Fruit fly (Drosophila melanogaster): ENCODE measurements around the gene eIF2beta.

The eIF2beta gene

DNA sequence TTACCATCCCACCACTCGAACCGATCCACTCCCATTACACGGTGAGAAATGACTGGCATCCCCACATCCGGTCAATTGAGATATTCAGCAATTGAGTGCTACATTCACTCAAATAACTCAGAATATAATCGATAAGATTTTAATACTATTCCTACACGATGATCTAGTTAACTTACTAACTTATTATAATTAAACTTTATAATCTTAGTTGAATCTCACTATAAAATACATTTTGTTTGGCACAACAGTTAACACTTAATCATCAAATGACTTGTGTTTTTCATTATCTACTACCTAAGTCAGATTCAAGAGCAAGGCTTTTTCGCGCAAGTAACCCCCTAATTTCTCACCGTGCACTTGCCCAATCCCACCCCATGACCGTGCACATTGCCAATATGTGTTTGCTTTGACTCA, 31.2 kb downstream of the eIF2beta start (continued):
- TF ChIP-seq CG15011 (GFP tag; optimal IDR thresholded peaks at IDR 0.05) (peak; percentile 4), Hsf (GFP tag; optimal IDR thresholded peaks at IDR 0.05) (peak; percentile 33), Bdp1 (GFP tag; optimal IDR thresholded peaks at IDR 0.05) (no peak), fd3F (GFP tag; optimal IDR thresholded peaks at IDR 0.05) (no peak), CG15269 (tag; optimal IDR thresholded peaks at IDR 0.05) (peak; percentile 49), CG11456 (GFP tag; IDR thresholded peaks at IDR 0.05) (no peak), dmrt99B (tag; optimal IDR thresholded peaks at IDR 0.05) (peak; percentile 55), dm (GFP tag; optimal IDR thresholded peaks at IDR 0.05) (no peak), peb (GFP tag; IDR thresholded peaks at IDR 0.05) (no peak), CHES-1-like (GFP tag; optimal IDR thresholded peaks at IDR 0.05) (no peak), jumu (GFP tag; optimal IDR thresholded peaks at IDR 0.05) (no peak), Hmr (GFP tag; optimal IDR thresholded peaks at IDR 0.05) (no peak), grau (tag; optimal IDR thresholded peaks at IDR 0.05) (peak; percentile 64), Ets65A (GFP tag) (peak; percentile 11), grn (GFP tag; optimal IDR thresholded peaks at IDR 0.05) (no peak), jing (GFP tag; optimal IDR thresholded peaks at IDR 0.05) (no peak), emc (GFP tag; optimal IDR thresholded peaks at IDR 0.05) (no peak), CG10274 (GFP tag; optimal IDR thresholded peaks at IDR 0.05) (peak; percentile 24), run (tag; optimal IDR thresholded peaks at IDR 0.05) (no peak), CG11085 (GFP tag; IDR thresholded peaks at IDR 0.05) (no peak), CG6791 (GFP tag; IDR thresholded peaks at IDR 0.05; ENCODE audit: partially characterized antibody) (no peak), Bgb (GFP tag; IDR thresholded peaks at IDR 0.05; ENCODE audit: partially characterized antibody) (no peak), twi (tag; optimal IDR thresholded peaks at IDR 0.05) (no peak), Oli (tag; optimal IDR thresholded peaks at IDR 0.05) (peak; percentile 43), Spps (tag; optimal IDR thresholded peaks at IDR 0.05) (no peak), tna (GFP tag; IDR thresholded peaks at IDR 0.05; ENCODE audit: partially characterized antibody) (no peak), CG34376 (GFP tag; optimal IDR thresholded peaks at IDR 0.05) (no peak), CG2889 (GFP tag; IDR thresholded peaks at IDR 0.05) (no peak), CG11093 (GFP tag; IDR thresholded peaks at IDR 0.05) (no peak), Scr (GFP tag; IDR thresholded peaks at IDR 0.05; ENCODE audit: partially characterized antibody) (no peak), Xrp1 (GFP tag; IDR thresholded peaks at IDR 0.05) (0 out of 2 replicates have a peak, but pooled peaks have one; percentile 26), CG6765 (GFP tag; optimal IDR thresholded peaks at IDR 0.05) (no peak), her (GFP tag; optimal IDR thresholded peaks at IDR 0.05) (no peak), vfl (GFP tag; optimal IDR thresholded peaks at IDR 0.05) (no peak), Myb (GFP tag; optimal IDR thresholded peaks at IDR 0.05) (no peak), Atf-2 (GFP tag; optimal IDR thresholded peaks at IDR 0.05) (peak; percentile 1), CG10565 (GFP tag; optimal IDR thresholded peaks at IDR 0.05) (no peak), CG1603 (tag; optimal IDR thresholded peaks at IDR 0.05) (peak; percentile 18), eve (GFP tag; optimal IDR thresholded peaks at IDR 0.05) (no peak), CG11696 (GFP tag; IDR thresholded peaks at IDR 0.05) (no peak), Blimp-1 (GFP tag; optimal IDR thresholded peaks at IDR 0.05) (peak; percentile 44), br (optimal IDR thresholded peaks at IDR 0.05) (no peak), ase (GFP tag; IDR thresholded peaks at IDR 0.05) (no peak), D19A (tag; optimal IDR thresholded peaks at IDR 0.05) (peak; percentile 43), mirr (GFP tag; optimal IDR thresholded peaks at IDR 0.05) (no peak), Atf6 (GFP tag; IDR thresholded peaks at IDR 0.05) (no peak; the same call in 1 of the 2 replicates), Tbp (GFP tag; optimal IDR thresholded peaks at IDR 0.05) (no peak), CG2875 (GFP tag; optimal IDR thresholded peaks at IDR 0.05) (peak; percentile 39), tio (GFP tag; optimal IDR thresholded peaks at IDR 0.05) (peak; percentile 26), fd102C (GFP tag; optimal IDR thresholded peaks at IDR 0.05) (no peak), CG18262 (tag; optimal IDR thresholded peaks at IDR 0.05) (peak; percentile 68), CG11247 (GFP tag; IDR thresholded peaks at IDR 0.05) (no peak)
